Worm (Caenorhabditis elegans) whole organism, L3 larva: ENCODE measurements around the gene ddo-2.

Experiments
- R02D3.7 ChIP-seq: fragments of 150-350 bp; optimal IDR thresholded peaks from 2 replicates; lab custom pipeline; 2014; ENCODE audit warnings: missing biosample characterization, missing genetic modification characterization
- ZK546.5 ChIP-seq: sonication (generic microtip); optimal IDR thresholded peaks from 2 replicates; lab custom pipeline; 2017; ENCODE audit warnings: missing biosample characterization, missing genetic modification characterization
- aly-2 ChIP-seq: fragments of 150-350 bp; optimal IDR thresholded peaks from 2 replicates; lab custom pipeline; 2014; ENCODE audit warnings: missing biosample characterization, missing genetic modification characterization
- ama-1 ChIP-seq: fragments of 150-350 bp; optimal IDR thresholded peaks from 2 replicates; lab custom pipeline; 2018
- ceh-16 ChIP-seq: sonication (generic microtip); optimal IDR thresholded peaks from 2 replicates; lab custom pipeline; 2017; ENCODE audit warnings: missing biosample characterization, missing genetic modification characterization
- ceh-28 ChIP-seq: fragments of 150-350 bp; optimal IDR thresholded peaks from 2 replicates; lab custom pipeline; 2014; ENCODE audit warnings: missing biosample characterization, missing genetic modification reagents, missing genetic modification characterization
- ceh-82 ChIP-seq: fragments of 150-350 bp; optimal IDR thresholded peaks from 2 replicates; lab custom pipeline; 2014; ENCODE audit warnings: missing biosample characterization, missing genetic modification characterization
- daf-12 ChIP-seq: fragments of 150-350 bp; optimal IDR thresholded peaks from 2 replicates; lab custom pipeline; 2014; ENCODE audit warnings: missing biosample characterization, missing genetic modification reagents, missing genetic modification characterization
- egl-5 ChIP-seq: fragments of 150-350 bp; optimal IDR thresholded peaks from 2 replicates; lab custom pipeline; 2017; ENCODE audit warnings: missing biosample characterization, missing genetic modification reagents, missing genetic modification characterization, inconsistent platforms
- elt-2 ChIP-seq: sonication (generic microtip); optimal IDR thresholded peaks from 2 replicates; lab custom pipeline; 2016; ENCODE audit warnings: missing genetic modification reagents, mild to moderate bottlenecking, missing genetic modification characterization, missing compliant biosample characterization
- eor-1 ChIP-seq, 2 experiments: fragments of 150-350 bp; optimal IDR thresholded peaks; 2 replicates each; lab custom pipeline; 2014 to 2018; ENCODE audit warnings: missing biosample characterization in 2 of 2, missing genetic modification characterization in 2 of 2
- fkh-10 ChIP-seq: sonication (generic microtip); optimal IDR thresholded peaks from 2 replicates; lab custom pipeline; 2017; ENCODE audit warnings: missing biosample characterization, missing genetic modification reagents, missing genetic modification characterization
- fkh-2 ChIP-seq: fragments of 150-350 bp; optimal IDR thresholded peaks from 2 replicates; lab custom pipeline; 2014; ENCODE audit warnings: missing biosample characterization, missing genetic modification reagents, missing genetic modification characterization
- fos-1 ChIP-seq: fragments of 150-350 bp; optimal IDR thresholded peaks from 2 replicates; lab custom pipeline; 2014; ENCODE audit warnings: missing biosample characterization, missing genetic modification characterization
- jun-1 ChIP-seq: fragments of 150-350 bp; optimal IDR thresholded peaks from 2 replicates; lab custom pipeline; 2014; ENCODE audit warnings: missing biosample characterization, missing genetic modification reagents, missing genetic modification characterization
- lin-15B ChIP-seq: fragments of 150-350 bp; optimal IDR thresholded peaks from 2 replicates; lab custom pipeline; 2014; ENCODE audit warnings: missing biosample characterization, missing genetic modification characterization
- lin-39 ChIP-seq: fragments of 150-350 bp; optimal IDR thresholded peaks from 2 replicates; lab custom pipeline; 2018; ENCODE audit warnings: missing biosample characterization, missing genetic modification reagents, missing genetic modification characterization
- lsy-12 ChIP-seq: sonication (generic microtip); optimal IDR thresholded peaks from 2 replicates; lab custom pipeline; 2016; ENCODE audit warnings: mild to moderate bottlenecking, missing genetic modification characterization, missing compliant biosample characterization
- mdl-1 ChIP-seq: fragments of 150-350 bp; optimal IDR thresholded peaks from 2 replicates; lab custom pipeline; 2014; ENCODE audit warnings: missing biosample characterization, missing genetic modification characterization
- mml-1 ChIP-seq: fragments of 150-350 bp; sonication (generic microtip); optimal IDR thresholded peaks from 3 replicates; lab custom pipeline; 2014; ENCODE audit warnings: missing biosample characterization, missing genetic modification characterization
- nfya-1 ChIP-seq: sonication (generic microtip); optimal IDR thresholded peaks from 2 replicates; lab custom pipeline; 2017; ENCODE audit warnings: missing genetic modification characterization, mild to moderate bottlenecking, missing compliant biosample characterization, antibody characterized with exemption, moderate library complexity; ENCODE audit not compliant: insufficient read depth
- nhr-11 ChIP-seq: fragments of 150-350 bp; optimal IDR thresholded peaks from 2 replicates; lab custom pipeline; 2014; ENCODE audit warnings: missing biosample characterization, missing genetic modification characterization
- nhr-12 ChIP-seq: fragments of 150-350 bp; optimal IDR thresholded peaks from 2 replicates; lab custom pipeline; 2014; ENCODE audit warnings: missing biosample characterization, missing genetic modification characterization
- nhr-23 ChIP-seq: fragments of 150-350 bp; optimal IDR thresholded peaks from 2 replicates; lab custom pipeline; 2014; ENCODE audit warnings: missing biosample characterization, missing genetic modification reagents, missing genetic modification characterization
- nhr-237 ChIP-seq: fragments of 150-350 bp; optimal IDR thresholded peaks from 2 replicates; lab custom pipeline; 2014; ENCODE audit warnings: missing biosample characterization, missing genetic modification characterization
- nhr-25 ChIP-seq: sonication (generic microtip); optimal IDR thresholded peaks from 2 replicates; lab custom pipeline; 2017; ENCODE audit warnings: missing biosample characterization, missing genetic modification characterization
- nhr-28 ChIP-seq: fragments of 150-350 bp; optimal IDR thresholded peaks from 2 replicates; lab custom pipeline; 2014; ENCODE audit warnings: missing biosample characterization, missing genetic modification characterization
- nhr-43 ChIP-seq: sonication (generic microtip); optimal IDR thresholded peaks from 2 replicates; lab custom pipeline; 2016; ENCODE audit warnings: mild to moderate bottlenecking, missing genetic modification characterization, missing compliant biosample characterization; ENCODE audit not compliant: poor library complexity, severe bottlenecking
- nhr-67 ChIP-seq: fragments of 150-350 bp; optimal IDR thresholded peaks from 2 replicates; lab custom pipeline; 2014; ENCODE audit warnings: missing biosample characterization, missing genetic modification characterization
- pha-4 ChIP-seq: fragments of 150-350 bp; optimal IDR thresholded peaks from 2 replicates; lab custom pipeline; 2014; ENCODE audit warnings: missing biosample characterization, missing genetic modification reagents, missing genetic modification characterization
- pqm-1 ChIP-seq: fragments of 150-350 bp; optimal IDR thresholded peaks from 2 replicates; lab custom pipeline; 2017; ENCODE audit warnings: missing biosample characterization, missing genetic modification characterization, inconsistent platforms
- sea-2 ChIP-seq: fragments of 150-350 bp; sonication (generic microtip); optimal IDR thresholded peaks from 4 replicates; lab custom pipeline; 2014; ENCODE audit warnings: missing biosample characterization, missing genetic modification reagents, missing genetic modification characterization
- skn-1 ChIP-seq: fragments of 150-350 bp; optimal IDR thresholded peaks from 2 replicates; lab custom pipeline; 2014; ENCODE audit warnings: missing biosample characterization, missing genetic modification characterization
- snpc-4 ChIP-seq: fragments of 150-350 bp; optimal IDR thresholded peaks from 2 replicates; lab custom pipeline; 2014; ENCODE audit warnings: missing biosample characterization, missing genetic modification characterization
- unc-62 ChIP-seq: fragments of 150-350 bp; sonication (generic microtip); optimal IDR thresholded peaks from 4 replicates; lab custom pipeline; 2014; ENCODE audit warnings: missing biosample characterization, missing genetic modification reagents, missing genetic modification characterization
- zag-1 ChIP-seq: fragments of 150-350 bp; optimal IDR thresholded peaks from 2 replicates; lab custom pipeline; 2014; ENCODE audit warnings: missing biosample characterization, missing genetic modification characterization
- ztf-11 ChIP-seq: fragments of 150-350 bp; optimal IDR thresholded peaks from 2 replicates; lab custom pipeline; 2014; ENCODE audit warnings: missing biosample characterization, missing genetic modification characterization

The ddo-2 gene

DNA sequence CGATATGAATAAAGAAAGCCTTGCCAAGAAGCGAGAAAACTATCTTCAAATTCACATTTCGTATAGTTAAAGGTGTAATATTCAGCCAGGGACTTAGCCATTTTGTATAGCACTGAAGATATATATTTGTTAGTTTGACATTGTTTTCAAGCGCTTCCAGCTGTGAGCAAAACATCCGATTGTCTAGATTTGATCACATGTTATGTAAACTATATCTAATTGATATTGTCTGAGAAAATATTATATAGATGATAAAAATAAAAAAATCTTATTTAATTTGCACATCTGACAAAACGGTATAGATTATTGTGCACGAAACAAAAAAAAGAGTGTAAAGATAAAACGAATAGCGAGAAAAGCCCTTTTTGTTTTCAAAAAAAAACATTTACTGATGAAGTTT, 29.2 kb upstream of the ddo-2 start, which contains the start of gene srh-89:
srh-89 (minus strand) TSS at position 101 of the 400 bp plus-strand sequence.
- TF ChIP-seq R02D3.7 (tag; lab: Kevin White, UChicago) (no peak), sea-2 (GFP tag; lab: Kevin White, UChicago) (no peak), lin-15B (tag; lab: Kevin White, UChicago) (no peak), ama-1 (lab: Kevin White, UChicago) (no peak), snpc-4 (no peak), ceh-82 (tag; lab: Kevin White, UChicago) (no peak), elt-2 (tag; lab: Kevin White, UChicago) (no peak)

DNA sequence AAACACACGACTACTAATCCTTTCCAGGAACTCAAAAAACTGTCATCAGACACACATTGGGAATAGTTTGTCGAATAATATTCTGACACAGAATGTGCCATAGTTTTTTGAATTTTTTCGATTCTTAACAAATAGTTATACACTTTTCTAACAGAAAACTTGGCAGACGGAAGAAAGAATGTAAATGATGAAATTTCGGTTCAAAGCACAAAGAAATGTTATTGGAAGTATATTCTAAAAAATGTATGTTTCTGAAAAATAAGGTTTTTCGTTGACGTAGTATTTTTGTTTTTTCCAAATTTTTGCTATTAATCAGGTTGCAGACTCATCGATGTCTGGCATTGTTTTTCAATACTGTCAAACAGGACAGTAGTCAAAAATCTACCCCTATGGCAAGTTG, 25.4 kb upstream of the ddo-2 start, which contains the start of gene srh-92:
srh-92 (minus strand) TSS at position 101 of the 400 bp plus-strand sequence.
- TF ChIP-seq mdl-1 (tag; lab: Kevin White, UChicago) (no peak), nfya-1 (tag; lab: Kevin White, UChicago) (no peak), unc-62 (GFP tag; lab: Kevin White, UChicago) (no peak), eor-1 (tag; optimal IDR thresholded peaks at IDR 0.05; lab: Kevin White, UChicago) (no peak), mml-1 (tag; lab: Kevin White, UChicago) (no peak), nhr-11 (tag; lab: Kevin White, UChicago) (no peak), nhr-28 (tag; lab: Kevin White, UChicago) (no peak), lin-15B (tag; lab: Kevin White, UChicago) (no peak), ceh-82 (tag; lab: Kevin White, UChicago) (no peak), daf-12 (tag; lab: Kevin White, UChicago) (no peak), fkh-2 (tag; lab: Kevin White, UChicago) (no peak), nhr-12 (tag; lab: Kevin White, UChicago) (no peak), fkh-10 (GFP tag; lab: Kevin White, UChicago) (no peak), nhr-67 (tag; lab: Kevin White, UChicago) (no peak), sea-2 (GFP tag; lab: Kevin White, UChicago) (no peak), ZK546.5 (tag; lab: Kevin White, UChicago) (no peak), jun-1 (tag; lab: Kevin White, UChicago) (no peak), ztf-11 (tag; lab: Kevin White, UChicago) (no peak), elt-2 (tag; lab: Kevin White, UChicago) (no peak), pqm-1 (tag; lab: Kevin White, UChicago) (no peak)

- TF ChIP-seq fkh-2 (tag; lab: Kevin White, UChicago): no peak
- TF ChIP-seq lin-15B (tag; lab: Kevin White, UChicago): no peak
- no peak for TF ChIP-seq daf-12 (tag; lab: Kevin White, UChicago)
- TF ChIP-seq ama-1 (lab: Kevin White, UChicago): no peak
- no peak for TF ChIP-seq sea-2 (GFP tag; lab: Kevin White, UChicago)
- TF ChIP-seq mml-1 (tag; lab: Kevin White, UChicago): no peak
- no peak for TF ChIP-seq egl-5 (tag; lab: Kevin White, UChicago)
- no peak for TF ChIP-seq jun-1 (tag; lab: Kevin White, UChicago)
- no peak for TF ChIP-seq ceh-28
- TF ChIP-seq unc-62 (GFP tag; lab: Kevin White, UChicago): no peak
- no peak for TF ChIP-seq snpc-4
- no peak for TF ChIP-seq nhr-12 (tag; lab: Kevin White, UChicago)
- TF ChIP-seq nhr-237 (tag; lab: Kevin White, UChicago): no peak
- no peak for TF ChIP-seq lsy-12
- TF ChIP-seq pqm-1 (tag; lab: Kevin White, UChicago): no peak
Observed at ce11 chrV:7455008-7455407, 19.5 kb upstream of the ddo-2 start, which contains the start of gene F25E5.2. Gene F25E5.2, plus strand, starts transcription at chrV:7455308.

- TF ChIP-seq nhr-25 (tag; lab: Kevin White, UChicago): no peak
- no peak for TF ChIP-seq fkh-10 (GFP tag; lab: Kevin White, UChicago)
- TF ChIP-seq elt-2 (tag; lab: Kevin White, UChicago): no peak
- TF ChIP-seq pha-4 (tag; lab: Kevin White, UChicago): no peak
- TF ChIP-seq ceh-82 (tag; lab: Kevin White, UChicago): no peak
- TF ChIP-seq daf-12 (tag; lab: Kevin White, UChicago): no peak
- TF ChIP-seq lin-39 (tag; lab: Kevin White, UChicago): no peak
- no peak for TF ChIP-seq nhr-43
- no peak for TF ChIP-seq skn-1
- no peak for TF ChIP-seq fos-1
- TF ChIP-seq unc-62 (GFP tag; lab: Kevin White, UChicago): no peak
- no peak for TF ChIP-seq zag-1 (tag; lab: Kevin White, UChicago)
- TF ChIP-seq mml-1 (tag; lab: Kevin White, UChicago): no peak
- no peak for TF ChIP-seq nhr-23 (tag; lab: Kevin White, UChicago)
- no peak for TF ChIP-seq nhr-67 (tag; lab: Kevin White, UChicago)
- TF ChIP-seq ceh-16 (tag; lab: Kevin White, UChicago): no peak
- TF ChIP-seq ama-1 (lab: Kevin White, UChicago): no peak
- TF ChIP-seq aly-2 (tag; lab: Kevin White, UChicago): no peak
Observed at ce11 chrV:7454236-7454635, 18.7 kb upstream of the ddo-2 start, which contains the start of gene try-8. Gene try-8, minus strand, starts transcription at chrV:7454336.
